Worm (Caenorhabditis elegans) whole organism, young adult: Measurements from ENCODE around the gene hpo-29.
A peak's percentile ranks its signal among the peaks of the same experiment; 100 is the strongest.

ENCODE experiments used
- C06A6.2 ChIP-seq: fragments of 200-800 bp; sonication (Bioruptor generic); conservative IDR thresholded peaks from 2 replicates; pipeline ENCODE4 v1.3.6; 2022; ENCODE audit warnings: missing genetic modification characterization, missing compliant biosample characterization
- C17E4.6 ChIP-seq: fragments of 200-800 bp; sonication (Bioruptor generic); IDR thresholded peaks from 2 replicates; pipeline ENCODE4 v1.3.6; 2022; ENCODE audit warnings: missing genetic modification reagents, missing genetic modification characterization, missing compliant biosample characterization
- D2030.7 ChIP-seq: fragments of 200-800 bp; sonication (Bioruptor generic); IDR thresholded peaks from 2 replicates; pipeline ENCODE4 v1.3.6; 2022; ENCODE audit warnings: missing genetic modification reagents, missing genetic modification characterization, missing compliant biosample characterization
- F23B12.7 ChIP-seq: sonication (generic microtip); optimal IDR thresholded peaks from 2 replicates; lab custom pipeline; 2017; ENCODE audit warnings: missing genetic modification characterization, mild to moderate bottlenecking, missing compliant biosample characterization, antibody characterized with exemption, moderate library complexity; ENCODE audit not compliant: insufficient read depth
- F49E8.2 ChIP-seq: sonication (generic microtip); optimal IDR thresholded peaks from 3 replicates; lab custom pipeline; 2017; ENCODE audit warnings: missing genetic modification characterization, mild to moderate bottlenecking, missing compliant biosample characterization, antibody characterized with exemption, moderate library complexity; ENCODE audit not compliant: insufficient read depth
- K12H6.12 ChIP-seq: fragments of 200-800 bp; sonication (Bioruptor generic); optimal IDR thresholded peaks from 2 replicates; lab custom pipeline; 2018; ENCODE audit warnings: mild to moderate bottlenecking, missing genetic modification characterization, missing compliant biosample characterization
- T26A5.8 ChIP-seq: sonication (generic microtip); optimal IDR thresholded peaks from 2 replicates; lab custom pipeline; 2016; ENCODE audit warnings: missing genetic modification characterization, missing compliant biosample characterization
- Y67H2A.10 ChIP-seq: fragments of 200-800 bp; sonication (Bioruptor generic); conservative IDR thresholded peaks from 2 replicates; pipeline ENCODE4 v1.3.6; 2022; ENCODE audit warnings: missing genetic modification reagents, missing genetic modification characterization, missing compliant biosample characterization
- Y95B8A.8 ChIP-seq: fragments of 200-800 bp; sonication (Bioruptor generic); IDR thresholded peaks from 2 replicates; pipeline ENCODE4 v1.3.6; 2022; ENCODE audit warnings: missing genetic modification reagents, missing genetic modification characterization, missing compliant biosample characterization
- aptf-2 ChIP-seq: fragments of 200-800 bp; sonication (Bioruptor generic); conservative IDR thresholded peaks from 2 replicates; pipeline ENCODE4 v1.3.6; 2022; ENCODE audit warnings: missing genetic modification reagents, missing genetic modification characterization, missing compliant biosample characterization
- aptf-3 ChIP-seq: fragments of 200-800 bp; sonication (Bioruptor generic); IDR thresholded peaks from 2 replicates; pipeline ENCODE4 v1.3.6; 2022; ENCODE audit warnings: missing genetic modification characterization, missing compliant biosample characterization
- attf-3 ChIP-seq: fragments of 200-800 bp; sonication (Bioruptor generic); conservative IDR thresholded peaks from 2 replicates; pipeline ENCODE4 v1.3.6; 2022; ENCODE audit warnings: missing genetic modification reagents, missing genetic modification characterization, missing compliant biosample characterization
- cebp-2 ChIP-seq: fragments of 200-800 bp; sonication (Bioruptor generic); IDR thresholded peaks from 2 replicates; pipeline ENCODE4 v1.3.6; 2022; ENCODE audit warnings: missing genetic modification characterization, missing compliant biosample characterization
- ceh-100 ChIP-seq: fragments of 200-800 bp; sonication (Bioruptor generic); IDR thresholded peaks from 2 replicates; pipeline ENCODE4 v1.3.6; 2022; ENCODE audit warnings: missing genetic modification reagents, missing genetic modification characterization, missing compliant biosample characterization
- ceh-58 ChIP-seq: fragments of 200-800 bp; sonication (Bioruptor generic); IDR thresholded peaks from 2 replicates; pipeline ENCODE4 v1.3.6; 2022; ENCODE audit warnings: missing genetic modification characterization, missing compliant biosample characterization
- ceh-91 ChIP-seq: fragments of 200-800 bp; sonication (Bioruptor generic); IDR thresholded peaks from 2 replicates; pipeline ENCODE4 v1.3.6; 2022; ENCODE audit warnings: missing genetic modification reagents, missing genetic modification characterization, missing compliant biosample characterization
- die-1 ChIP-seq: sonication (generic microtip); optimal IDR thresholded peaks from 2 replicates; lab custom pipeline; 2016; ENCODE audit warnings: missing genotype, mild to moderate bottlenecking, missing genetic modification characterization, missing compliant biosample characterization
- dox-1 ChIP-seq: fragments of 200-800 bp; sonication (Bioruptor generic); IDR thresholded peaks from 2 replicates; pipeline ENCODE4 v1.3.6; 2022; ENCODE audit warnings: missing genetic modification reagents, missing genetic modification characterization, missing compliant biosample characterization
- dpl-1 ChIP-seq: fragments of 150-350 bp; optimal IDR thresholded peaks from 2 replicates; lab custom pipeline; 2014; ENCODE audit warnings: missing biosample characterization, missing genetic modification reagents, missing genetic modification characterization
- efl-1 ChIP-seq: fragments of 150-350 bp; optimal IDR thresholded peaks from 2 replicates; lab custom pipeline; 2014; ENCODE audit warnings: missing biosample characterization, missing genetic modification reagents, missing genetic modification characterization
- egl-44 ChIP-seq: fragments of 200-800 bp; sonication (Bioruptor generic); IDR thresholded peaks from 2 replicates; pipeline ENCODE4 v1.3.6; 2022; ENCODE audit warnings: missing genetic modification reagents, missing genetic modification characterization, missing compliant biosample characterization
- egrh-3 ChIP-seq: fragments of 200-800 bp; sonication (Bioruptor generic); IDR thresholded peaks from 2 replicates; pipeline ENCODE4 v1.3.6; 2022; ENCODE audit warnings: missing genetic modification reagents, missing genetic modification characterization, missing compliant biosample characterization
- fkh-3 ChIP-seq: sonication (generic microtip); optimal IDR thresholded peaks from 2 replicates; lab custom pipeline; 2016; ENCODE audit warnings: mild to moderate bottlenecking, missing genetic modification characterization, missing compliant biosample characterization
- gei-17 ChIP-seq: fragments of 200-800 bp; sonication (Bioruptor generic); optimal IDR thresholded peaks from 2 replicates; lab custom pipeline; 2018; ENCODE audit warnings: mild to moderate bottlenecking, missing genetic modification characterization, missing compliant biosample characterization
- him-1 ChIP-seq: sonication (generic microtip); optimal IDR thresholded peaks from 2 replicates; lab custom pipeline; 2016; ENCODE audit warnings: missing genotype, missing genetic modification reagents, missing genetic modification characterization, missing compliant biosample characterization
- hmg-1.2 ChIP-seq: fragments of 200-800 bp; sonication (Bioruptor generic); IDR thresholded peaks from 2 replicates; pipeline ENCODE4 v1.3.6; 2022; ENCODE audit warnings: missing genetic modification reagents, missing genetic modification characterization, missing compliant biosample characterization
- let-607 ChIP-seq, 2 experiments: fragments of 200-800 bp in 1 of 2; sonication (Bioruptor generic) in 1 of 2; sonication (generic microtip) in 1 of 2; optimal IDR thresholded peaks; 2 replicates each; lab custom pipeline; 2016 to 2018; ENCODE audit warnings: mild to moderate bottlenecking in 2 of 2, missing compliant biosample characterization in 2 of 2, missing genetic modification characterization in 2 of 2, moderate library complexity in 2 of 2, missing genotype in 1 of 2
- lin-26 ChIP-seq: fragments of 200-800 bp; sonication (Bioruptor generic); IDR thresholded peaks from 2 replicates; pipeline ENCODE4 v1.3.6; 2022; ENCODE audit warnings: missing genetic modification reagents, missing genetic modification characterization, missing compliant biosample characterization
- lin-35 ChIP-seq, 3 experiments: fragments of 150-350 bp in 2 of 3; sonication (generic microtip) in 1 of 3; optimal IDR thresholded peaks; 2 replicates each; lab custom pipeline; 2014 to 2018; ENCODE audit warnings: missing biosample characterization in 3 of 3, missing genetic modification characterization in 3 of 3, missing genetic modification reagents in 3 of 3
- lin-54 ChIP-seq: fragments of 200-800 bp; sonication (Bioruptor generic); optimal IDR thresholded peaks from 2 replicates; lab custom pipeline; 2018; ENCODE audit warnings: mild to moderate bottlenecking, missing genetic modification characterization, missing compliant biosample characterization
- lir-1 ChIP-seq: fragments of 200-800 bp; sonication (Bioruptor generic); conservative IDR thresholded peaks from 2 replicates; pipeline ENCODE4 v1.3.6; 2022; ENCODE audit warnings: missing genetic modification reagents, missing genetic modification characterization, missing compliant biosample characterization
- lsl-1 ChIP-seq: fragments of 200-800 bp; sonication (Bioruptor generic); optimal IDR thresholded peaks from 2 replicates; lab custom pipeline; 2018; ENCODE audit warnings: mild to moderate bottlenecking, missing genetic modification characterization, moderate library complexity, missing compliant biosample characterization
- madf-6 ChIP-seq: fragments of 200-800 bp; sonication (Bioruptor generic); IDR thresholded peaks from 2 replicates; pipeline ENCODE4 v1.3.6; 2022; ENCODE audit warnings: missing genetic modification reagents, missing genetic modification characterization, missing compliant biosample characterization
- madf-8 ChIP-seq: fragments of 200-800 bp; sonication (Bioruptor generic); conservative IDR thresholded peaks from 2 replicates; pipeline ENCODE4 v1.3.6; 2022; ENCODE audit warnings: missing genetic modification reagents, missing genetic modification characterization, missing compliant biosample characterization
- mcd-1 ChIP-seq: fragments of 200-800 bp; sonication (Bioruptor generic); IDR thresholded peaks from 2 replicates; pipeline ENCODE4 v1.3.6; 2022; ENCODE audit warnings: missing genetic modification reagents, missing genetic modification characterization, missing compliant biosample characterization
- mel-28 ChIP-seq: sonication (generic microtip); optimal IDR thresholded peaks from 2 replicates; lab custom pipeline; 2016; ENCODE audit warnings: borderline replicate concordance, mild to moderate bottlenecking, missing genetic modification characterization, missing compliant biosample characterization
- nfya-1 ChIP-seq: sonication (generic microtip); optimal IDR thresholded peaks from 2 replicates; lab custom pipeline; 2017; ENCODE audit warnings: antibody characterized with exemption, missing compliant biosample characterization, missing genetic modification characterization, borderline replicate concordance; ENCODE audit not compliant: insufficient read depth
- nfya-2 ChIP-seq: fragments of 200-800 bp; sonication (Bioruptor generic); IDR thresholded peaks from 2 replicates; pipeline ENCODE4 v1.3.6; 2022; ENCODE audit warnings: missing genetic modification reagents, missing genetic modification characterization, missing compliant biosample characterization
- nfyb-1 ChIP-seq: fragments of 200-800 bp; sonication (Bioruptor generic); IDR thresholded peaks from 2 replicates; pipeline ENCODE4 v1.3.6; 2022; ENCODE audit warnings: missing genetic modification reagents, missing genetic modification characterization, missing compliant biosample characterization
- nhr-120 ChIP-seq: fragments of 200-800 bp; sonication (Bioruptor generic); IDR thresholded peaks from 2 replicates; pipeline ENCODE4 v1.3.6; 2022; ENCODE audit warnings: missing genetic modification characterization, missing compliant biosample characterization
- nhr-80 ChIP-seq: sonication (generic microtip); optimal IDR thresholded peaks from 2 replicates; lab custom pipeline; 2016; ENCODE audit warnings: missing genetic modification characterization, missing compliant biosample characterization
- nhr-90 ChIP-seq: sonication (generic microtip); optimal IDR thresholded peaks from 2 replicates; lab custom pipeline; 2016; ENCODE audit warnings: missing genotype, mild to moderate bottlenecking, missing genetic modification characterization, missing compliant biosample characterization
- repo-1 ChIP-seq: sonication (generic microtip); optimal IDR thresholded peaks from 2 replicates; lab custom pipeline; 2017; ENCODE audit warnings: mild to moderate bottlenecking, missing genetic modification characterization, missing compliant biosample characterization
- sdz-38 ChIP-seq: sonication (generic microtip); optimal IDR thresholded peaks from 2 replicates; lab custom pipeline; 2016; ENCODE audit warnings: missing genotype, missing genetic modification characterization, missing compliant biosample characterization
- snpc-3.4 ChIP-seq: sonication (generic microtip); optimal IDR thresholded peaks from 2 replicates; lab custom pipeline; 2017; ENCODE audit warnings: missing genetic modification characterization, mild to moderate bottlenecking, missing compliant biosample characterization, antibody characterized with exemption, moderate library complexity, missing genotype, missing genetic modification reagents
- tbp1 ChIP-seq: fragments of 200-800 bp; sonication (Bioruptor generic); optimal IDR thresholded peaks from 2 replicates; lab custom pipeline; 2018; ENCODE audit warnings: mild to moderate bottlenecking, missing genetic modification characterization, missing compliant biosample characterization
- xnd-1 ChIP-seq: sonication (generic microtip); optimal IDR thresholded peaks from 2 replicates; lab custom pipeline; 2016; ENCODE audit warnings: missing genotype, missing genetic modification reagents, missing genetic modification characterization, missing compliant biosample characterization
- ztf-26 ChIP-seq: sonication (generic microtip); optimal IDR thresholded peaks from 2 replicates; lab custom pipeline; 2017; ENCODE audit warnings: missing genetic modification characterization, missing compliant biosample characterization
- ztf-3 ChIP-seq: fragments of 200-800 bp; sonication (Bioruptor generic); optimal IDR thresholded peaks from 2 replicates; lab custom pipeline; 2018; ENCODE audit warnings: mild to moderate bottlenecking, missing genetic modification characterization, missing compliant biosample characterization

hpo-29 gene

DNA sequence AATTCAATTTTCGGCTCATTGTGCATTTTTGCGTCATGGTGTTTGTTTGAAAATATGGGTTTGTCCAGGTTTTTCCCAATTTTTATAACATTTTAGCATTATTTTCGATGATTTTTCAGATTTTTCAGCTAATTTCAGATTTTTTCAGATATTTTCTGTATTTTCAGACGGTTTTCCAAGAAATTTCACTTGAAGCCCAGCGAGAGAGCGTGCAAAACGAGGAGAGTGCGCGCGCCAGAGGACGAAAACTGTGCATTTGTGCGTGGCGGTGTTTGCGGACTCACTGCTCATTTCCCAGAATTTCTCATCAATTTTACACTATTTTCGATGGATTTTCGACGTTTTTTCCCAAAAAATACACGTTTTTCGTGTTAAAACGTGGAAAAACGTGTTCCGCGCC is 529 bp upstream of the hpo-29 start (continued):
- TF ChIP-seq nhr-90 (tag; lab: Kevin White, UChicago) (no peak), tbp1 (GFP tag; lab: Kevin White, UChicago) (peak; percentile 59), ceh-100 (no peak), let-607 (tag; optimal IDR thresholded peaks at IDR 0.05; lab: Kevin White, UChicago) (no peak), Y67H2A.10 (GFP tag; lab: Robert Waterston, UW) (no peak), lin-35 (GFP tag; optimal IDR thresholded peaks at IDR 0.05; lab: Kevin White, UChicago) (peak in 1 of 3 experiments; percentile 33), cebp-2 (no peak), lir-1 (no peak), hmg-1.2 (GFP tag; lab: Robert Waterston, UW) (peak; percentile 93), F23B12.7 (tag; lab: Kevin White, UChicago) (no peak), lsl-1 (GFP tag; lab: Kevin White, UChicago) (peak; percentile 57), F49E8.2 (tag; lab: Kevin White, UChicago) (peak; percentile 46), lin-54 (peak; percentile 64), snpc-3.4 (tag; lab: Kevin White, UChicago) (peak; percentile 54), ztf-3 (GFP tag; lab: Kevin White, UChicago) (no peak), nhr-120 (GFP tag; lab: Robert Waterston, UW) (no peak), efl-1 (GFP tag; lab: Kevin White, UChicago) (peak; percentile 38), die-1 (tag; lab: Kevin White, UChicago) (no peak), K12H6.12 (tag; lab: Kevin White, UChicago) (peak; percentile 42), madf-8 (GFP tag; lab: Robert Waterston, UW) (no peak), C06A6.2 (GFP tag; lab: Robert Waterston, UW) (no peak), Y95B8A.8 (GFP tag; lab: Robert Waterston, UW) (no peak), mel-28 (tag; lab: Kevin White, UChicago) (no peak), mcd-1 (GFP tag; lab: Robert Waterston, UW) (peak; percentile 79), dox-1 (no peak), nhr-80 (tag; lab: Kevin White, UChicago) (no peak), dpl-1 (GFP tag; lab: Kevin White, UChicago) (peak; percentile 20), him-1 (tag; lab: Kevin White, UChicago) (peak; percentile 20), egl-44 (GFP tag; lab: Robert Waterston, UW) (no peak), fkh-3 (tag; lab: Kevin White, UChicago) (no peak), aptf-2 (no peak), aptf-3 (GFP tag; lab: Robert Waterston, UW) (no peak), T26A5.8 (tag; lab: Kevin White, UChicago) (no peak), D2030.7 (GFP tag; lab: Robert Waterston, UW) (peak; percentile 86), gei-17 (GFP tag; lab: Kevin White, UChicago) (no peak), sdz-38 (tag; lab: Kevin White, UChicago) (no peak), lin-26 (GFP tag; lab: Robert Waterston, UW) (no peak), ztf-26 (no peak), ceh-58 (no peak), ceh-91 (GFP tag; lab: Robert Waterston, UW) (0 out of 2 replicates have a peak, but pooled peaks have one; percentile 22), madf-6 (peak; percentile 63), nfyb-1 (GFP tag; lab: Robert Waterston, UW) (no peak), nfya-1 (no peak), xnd-1 (tag; lab: Kevin White, UChicago) (no peak), nfya-2 (GFP tag; lab: Robert Waterston, UW) (no peak), attf-3 (GFP tag; lab: Robert Waterston, UW) (peak; percentile 35; the same call in 1 of the 2 replicates), C17E4.6 (GFP tag; lab: Robert Waterston, UW) (no peak), egrh-3 (GFP tag; lab: Robert Waterston, UW) (no peak), repo-1 (no peak)
